Worm (Caenorhabditis elegans): Measurements from ENCODE around the gene srab-2.

Gene srab-2

ce11 chrV:5132441-5132840 is 27.6 kb upstream of the srab-2 start, which contains the start of gene F14F9.4:
TSS of gene F14F9.4 (plus strand) at chrV:5132741.
- TF ChIP-seq lsy-12 (tag; optimal IDR thresholded peaks at IDR 0.05) (no peak), daf-12 (tag; optimal IDR thresholded peaks at IDR 0.05) (no peak), nhr-23 (tag; optimal IDR thresholded peaks at IDR 0.05) (no peak), jun-1 (tag; optimal IDR thresholded peaks at IDR 0.05) (no peak), ztf-11 (tag; optimal IDR thresholded peaks at IDR 0.05) (no peak), zag-1 (tag; optimal IDR thresholded peaks at IDR 0.05) (no peak), fkh-10 (GFP tag; optimal IDR thresholded peaks at IDR 0.05) (no peak), pqm-1 (tag; optimal IDR thresholded peaks at IDR 0.05) (no peak), ceh-16 (tag; optimal IDR thresholded peaks at IDR 0.05) (no peak), nhr-76 (tag; optimal IDR thresholded peaks at IDR 0.05) (no peak), elt-3 (tag; optimal IDR thresholded peaks at IDR 0.05) (no peak), elt-1 (tag; optimal IDR thresholded peaks at IDR 0.05) (no peak), fkh-2 (tag; optimal IDR thresholded peaks at IDR 0.05) (no peak), hmg-11 (tag; optimal IDR thresholded peaks at IDR 0.05) (no peak), pha-4 (tag; optimal IDR thresholded peaks at IDR 0.05) (no peak), nhr-12 (tag; optimal IDR thresholded peaks at IDR 0.05) (no peak), ZK546.5 (tag; optimal IDR thresholded peaks at IDR 0.05) (no peak), nhr-43 (tag; optimal IDR thresholded peaks at IDR 0.05; ENCODE audit: poor library complexity, severe bottlenecking) (no peak), mml-1 (tag; optimal IDR thresholded peaks at IDR 0.05) (no peak), sea-2 (GFP tag; optimal IDR thresholded peaks at IDR 0.05) (no peak)

DNA sequence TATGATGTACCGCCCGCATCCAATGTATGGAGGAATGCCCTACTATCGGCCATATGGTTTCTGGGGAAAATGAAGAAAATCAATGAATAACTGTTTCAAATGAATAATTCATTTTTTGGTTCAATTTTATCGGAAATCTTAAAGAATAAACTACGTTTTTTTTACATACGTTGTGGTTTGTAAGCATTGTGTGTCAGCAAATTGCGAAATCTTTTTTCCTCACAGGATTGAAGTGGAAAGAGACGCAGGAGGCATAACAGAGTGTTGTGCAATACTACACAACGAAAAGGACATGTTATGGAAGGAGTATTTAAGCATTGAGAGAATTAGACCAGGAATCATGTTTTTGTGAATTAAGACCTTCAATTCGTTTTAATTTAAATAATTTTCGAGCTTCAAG is 26.5 kb upstream of the srab-2 start:
- peak; percentile 1 for TF ChIP-seq fkh-10 (GFP tag; optimal IDR thresholded peaks at IDR 0.05)
- TF ChIP-seq skn-1 (tag; optimal IDR thresholded peaks at IDR 0.05) = peak; percentile 12
- peak; percentile 58 for TF ChIP-seq pha-4 (tag; optimal IDR thresholded peaks at IDR 0.05)
- peak; percentile 29 for TF ChIP-seq pqm-1 (tag; optimal IDR thresholded peaks at IDR 0.05)
- TF ChIP-seq hmg-11 (tag; optimal IDR thresholded peaks at IDR 0.05) = peak; percentile 26
- TF ChIP-seq ama-1 (optimal IDR thresholded peaks at IDR 0.05) = no peak
- no peak for TF ChIP-seq aly-2 (tag; optimal IDR thresholded peaks at IDR 0.05)

- no peak for TF ChIP-seq eor-1 (tag; optimal IDR thresholded peaks at IDR 0.05)
- TF ChIP-seq mdl-1 (tag; optimal IDR thresholded peaks at IDR 0.05) = no peak
- no peak for TF ChIP-seq nhr-12 (tag; optimal IDR thresholded peaks at IDR 0.05)
- no peak for TF ChIP-seq nhr-11 (tag; optimal IDR thresholded peaks at IDR 0.05)
- no peak for TF ChIP-seq pha-4 (tag; optimal IDR thresholded peaks at IDR 0.05)
- no peak for TF ChIP-seq nhr-25 (tag; optimal IDR thresholded peaks at IDR 0.05)
- no peak for TF ChIP-seq nhr-28 (tag; optimal IDR thresholded peaks at IDR 0.05)
These were observed 25.2 kb upstream of the srab-2 start, which contains the start of gene F14F9.8 for ce11 chrV:5130018-5130417. TSS of gene F14F9.8 (plus strand) at chrV:5130318.

DNA sequence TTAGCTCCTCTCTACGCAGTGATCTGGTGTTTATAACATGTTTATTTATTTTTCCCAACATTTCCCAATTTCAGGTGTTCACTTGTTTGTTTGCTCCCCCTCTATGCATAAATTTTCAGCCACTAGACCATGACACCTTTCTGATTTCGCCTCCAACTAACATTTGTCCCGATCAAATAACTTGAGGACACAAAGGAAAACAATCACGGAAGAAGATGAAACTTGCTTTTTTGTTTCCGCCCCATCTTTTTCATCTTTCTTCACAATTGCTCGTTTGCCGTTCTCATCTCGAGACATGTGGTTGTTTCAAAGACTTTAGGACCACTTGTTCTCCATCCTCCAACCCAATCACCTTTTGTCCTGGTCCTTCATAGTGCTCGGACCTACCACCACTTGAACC is 22.0 kb upstream of the srab-2 start, which contains the start of gene F14F9.5:
Gene F14F9.5, plus strand, starts transcription at position 301 of the 400 bp plus-strand sequence.
- TF ChIP-seq nhr-28 (tag; optimal IDR thresholded peaks at IDR 0.05) = no peak
- no peak for TF ChIP-seq sea-2 (GFP tag; optimal IDR thresholded peaks at IDR 0.05)
- no peak for TF ChIP-seq mdl-1 (tag; optimal IDR thresholded peaks at IDR 0.05)
- TF ChIP-seq egl-27 (tag; optimal IDR thresholded peaks at IDR 0.05) = no peak
- no peak for TF ChIP-seq nhr-76 (tag; optimal IDR thresholded peaks at IDR 0.05)
- TF ChIP-seq mml-1 (tag; optimal IDR thresholded peaks at IDR 0.05) = no peak
- TF ChIP-seq nhr-11 (tag; optimal IDR thresholded peaks at IDR 0.05) = no peak
- no peak for TF ChIP-seq ztf-11 (tag; optimal IDR thresholded peaks at IDR 0.05)
- no peak for TF ChIP-seq elt-1 (tag; optimal IDR thresholded peaks at IDR 0.05)
- no peak for TF ChIP-seq ZK546.5 (tag; optimal IDR thresholded peaks at IDR 0.05)

DNA sequence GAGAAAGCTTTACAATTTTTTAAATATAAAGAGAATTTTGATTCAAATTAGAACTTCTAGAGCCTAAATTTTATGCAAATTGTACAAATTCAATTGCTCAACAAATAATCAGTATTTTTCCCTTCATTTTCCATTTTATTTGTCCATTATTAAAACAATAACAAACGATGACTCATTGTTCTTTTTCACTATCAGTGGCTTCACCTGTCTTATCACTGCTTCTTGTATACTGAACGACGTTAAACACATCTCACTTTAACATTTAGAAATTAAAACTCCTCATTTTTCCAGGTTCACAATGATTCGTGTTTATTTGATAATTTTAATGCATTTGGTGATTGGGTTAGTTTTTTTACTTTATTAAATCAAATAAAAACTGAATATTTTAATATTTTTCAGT is 14.8 kb upstream of the srab-2 start, which contains the start of gene sid-1:
Gene sid-1, plus strand, starts transcription at position 292 of the 400 bp plus-strand sequence.
- no peak for TF ChIP-seq ceh-16 (tag; optimal IDR thresholded peaks at IDR 0.05)
- peak; percentile 27 for TF ChIP-seq pha-4 (tag; optimal IDR thresholded peaks at IDR 0.05)
- peak; percentile 23 for TF ChIP-seq pqm-1 (tag; optimal IDR thresholded peaks at IDR 0.05)
- TF ChIP-seq lsy-12 (tag; optimal IDR thresholded peaks at IDR 0.05) = no peak
- no peak for TF ChIP-seq snpc-4 (tag; optimal IDR thresholded peaks at IDR 0.05)
- TF ChIP-seq ZK546.5 (tag; optimal IDR thresholded peaks at IDR 0.05) = no peak
- TF ChIP-seq elt-2 (tag; optimal IDR thresholded peaks at IDR 0.05) = peak; percentile 76

DNA sequence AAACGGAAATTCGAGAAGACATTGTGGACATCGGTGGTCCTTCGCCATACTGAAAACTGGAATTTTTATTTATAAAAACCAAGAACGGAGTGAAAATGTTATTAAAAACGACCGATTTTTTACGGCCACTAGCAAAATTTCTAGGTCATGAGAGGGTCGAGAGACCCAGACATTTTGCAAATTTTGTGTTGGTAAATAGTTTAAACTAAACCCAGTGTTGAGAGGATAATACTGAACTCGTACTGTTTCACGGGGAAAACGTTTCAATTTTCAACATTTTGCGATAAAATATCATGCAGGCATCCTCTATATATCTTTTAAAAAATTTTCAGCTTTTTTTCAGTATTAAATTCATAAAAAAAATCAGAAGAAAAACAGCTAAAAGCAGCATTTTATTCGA is 14.3 kb upstream of the srab-2 start, which contains the start of gene C04F5.9:
Gene C04F5.9, minus strand, starts transcription at position 101 of the 400 bp plus-strand sequence.
- TF ChIP-seq skn-1 (tag; optimal IDR thresholded peaks at IDR 0.05) (no peak), nhr-12 (tag; optimal IDR thresholded peaks at IDR 0.05) (no peak), mdl-1 (tag; optimal IDR thresholded peaks at IDR 0.05) (no peak), ceh-28 (tag; optimal IDR thresholded peaks at IDR 0.05) (no peak), nhr-43 (tag; optimal IDR thresholded peaks at IDR 0.05; ENCODE audit: poor library complexity, severe bottlenecking) (no peak), lin-15B (tag; optimal IDR thresholded peaks at IDR 0.05) (no peak), nhr-25 (tag; optimal IDR thresholded peaks at IDR 0.05) (no peak), mml-1 (tag; optimal IDR thresholded peaks at IDR 0.05) (no peak), nhr-237 (tag; optimal IDR thresholded peaks at IDR 0.05) (no peak)

All from whole organism, L3 larva.